Worm (Caenorhabditis elegans) whole organism, L4 larva: ENCODE measurements around the gene flp-12.
A peak's percentile ranks its signal among the peaks of the same experiment; 100 is the strongest.

ENCODE experiments used
- F10B5.3 ChIP-seq: sonication (generic microtip); optimal IDR thresholded peaks from 2 replicates; lab custom pipeline; 2016; ENCODE audit warnings: mild to moderate bottlenecking, missing genetic modification characterization, missing compliant biosample characterization
- F26F4.8 ChIP-seq: fragments of 200-800 bp; sonication (Bioruptor generic); conservative IDR thresholded peaks from 2 replicates; pipeline ENCODE4 v1.3.6; 2022; ENCODE audit warnings: missing genetic modification characterization, missing compliant biosample characterization
- T20F7.1 ChIP-seq: fragments of 200-800 bp; sonication (Bioruptor generic); optimal IDR thresholded peaks from 2 replicates; lab custom pipeline; 2018; ENCODE audit warnings: mild to moderate bottlenecking, missing genetic modification characterization, missing compliant biosample characterization
- T26A8.4 ChIP-seq: fragments of 200-800 bp; sonication (Bioruptor generic); IDR thresholded peaks from 2 replicates; pipeline ENCODE4 v1.3.6; 2022; ENCODE audit warnings: missing genetic modification characterization, missing compliant biosample characterization
- Y75B8A.6 ChIP-seq: fragments of 200-800 bp; sonication (Bioruptor generic); IDR thresholded peaks from 2 replicates; pipeline ENCODE4 v1.3.6; 2022; ENCODE audit warnings: missing genetic modification reagents, missing genetic modification characterization, missing compliant biosample characterization
- ZK546.5 ChIP-seq, 2 experiments: sonication (generic microtip); optimal IDR thresholded peaks; 2 replicates each; lab custom pipeline; 2017; ENCODE audit warnings: missing biosample characterization in 2 of 2, missing genetic modification characterization in 2 of 2
- aha-1 ChIP-seq: fragments of 150-350 bp; peaks from one replicate; lab custom pipeline; 2014; ENCODE audit warnings: missing biosample characterization, missing genetic modification characterization
- aly-2 ChIP-seq: sonication (generic microtip); optimal IDR thresholded peaks from 2 replicates; lab custom pipeline; 2018; ENCODE audit warnings: missing biosample characterization, missing genetic modification characterization
- ama-1 ChIP-seq: fragments of 150-350 bp; optimal IDR thresholded peaks from 2 replicates; lab custom pipeline; 2014; ENCODE audit warnings: inconsistent platforms, mixed read lengths
- ceh-82 ChIP-seq: sonication (generic microtip); optimal IDR thresholded peaks from 2 replicates; lab custom pipeline; 2017; ENCODE audit warnings: missing biosample characterization, missing genetic modification characterization
- ces-1 ChIP-seq: fragments of 150-350 bp; sonication (generic microtip); optimal IDR thresholded peaks from 4 replicates; lab custom pipeline; 2014; ENCODE audit warnings: missing biosample characterization, missing genetic modification reagents, missing genetic modification characterization
- daf-16 ChIP-seq, 3 experiments: sonication (generic microtip); optimal IDR thresholded peaks; 2 replicates each; lab custom pipeline; 2016 to 2017; ENCODE audit warnings: missing genetic modification characterization in 3 of 3, missing genetic modification reagents in 3 of 3, mild to moderate bottlenecking in 2 of 3, missing compliant biosample characterization in 2 of 3, missing biosample characterization in 1 of 3, moderate library complexity in 1 of 3
- daf-8 ChIP-seq: fragments of 200-800 bp; sonication (Bioruptor generic); IDR thresholded peaks from 2 replicates; pipeline ENCODE4 v1.3.6; 2022; ENCODE audit warnings: missing genetic modification characterization, missing compliant biosample characterization
- dmd-8 ChIP-seq: fragments of 200-800 bp; sonication (Bioruptor generic); IDR thresholded peaks from 2 replicates; pipeline ENCODE4 v1.3.6; 2022; ENCODE audit warnings: missing genetic modification characterization, missing compliant biosample characterization
- dve-1 ChIP-seq: sonication (generic microtip); optimal IDR thresholded peaks from 2 replicates; lab custom pipeline; 2017; ENCODE audit warnings: antibody characterized with exemption, mild to moderate bottlenecking, missing genetic modification characterization, missing compliant biosample characterization; ENCODE audit not compliant: insufficient read depth
- egl-27 ChIP-seq: sonication (generic microtip); optimal IDR thresholded peaks from 3 replicates; lab custom pipeline; 2017; ENCODE audit warnings: missing biosample characterization, missing genetic modification reagents, missing genetic modification characterization
- egl-43 ChIP-seq: fragments of 200-800 bp; sonication (Bioruptor generic); IDR thresholded peaks from 2 replicates; pipeline ENCODE4 v1.3.6; 2022; ENCODE audit warnings: missing genetic modification reagents, missing genetic modification characterization, missing compliant biosample characterization
- fkh-10 ChIP-seq: fragments of 150-350 bp; optimal IDR thresholded peaks from 2 replicates; lab custom pipeline; 2014; ENCODE audit warnings: missing biosample characterization, missing genetic modification reagents, missing genetic modification characterization
- gei-8 ChIP-seq: fragments of 200-800 bp; sonication (Bioruptor generic); optimal IDR thresholded peaks from 2 replicates; lab custom pipeline; 2018; ENCODE audit warnings: mild to moderate bottlenecking, missing genetic modification characterization, missing compliant biosample characterization
- hif-1 ChIP-seq, 2 experiments: sonication (generic microtip); optimal IDR thresholded peaks; 2 replicates each; lab custom pipeline; 2016 to 2017; ENCODE audit warnings: missing compliant biosample characterization in 2 of 2, missing genetic modification characterization in 2 of 2, missing genetic modification reagents in 2 of 2, missing genotype in 2 of 2, mild to moderate bottlenecking in 1 of 2
- hlh-11 ChIP-seq: fragments of 200-800 bp; sonication (Bioruptor generic); optimal IDR thresholded peaks from 2 replicates; lab custom pipeline; 2018; ENCODE audit warnings: mild to moderate bottlenecking, missing genetic modification characterization, missing compliant biosample characterization
- hlh-30 ChIP-seq: sonication (generic microtip); optimal IDR thresholded peaks from 2 replicates; lab custom pipeline; 2017; ENCODE audit warnings: antibody characterized with exemption, mild to moderate bottlenecking, missing genetic modification characterization, missing compliant biosample characterization; ENCODE audit not compliant: insufficient read depth
- hmg-1.1 ChIP-seq: fragments of 200-800 bp; sonication (Bioruptor generic); IDR thresholded peaks from 2 replicates; pipeline ENCODE4 v1.3.6; 2022; ENCODE audit warnings: missing genetic modification reagents, missing genetic modification characterization, missing compliant biosample characterization
- jun-1 ChIP-seq: fragments of 150-350 bp; optimal IDR thresholded peaks from 2 replicates; lab custom pipeline; 2014; ENCODE audit warnings: missing biosample characterization, missing genetic modification reagents, missing genetic modification characterization
- lin-13 ChIP-seq: fragments of 150-350 bp; optimal IDR thresholded peaks from 2 replicates; lab custom pipeline; 2014; ENCODE audit warnings: missing biosample characterization, missing genetic modification reagents, missing genetic modification characterization
- lin-15B ChIP-seq: fragments of 150-350 bp; sonication (generic microtip); optimal IDR thresholded peaks from 3 replicates; lab custom pipeline; 2014; ENCODE audit warnings: missing biosample characterization, missing genetic modification characterization
- madf-9 ChIP-seq: fragments of 200-800 bp; sonication (Bioruptor generic); conservative IDR thresholded peaks from 2 replicates; pipeline ENCODE4 v1.3.6; 2022; ENCODE audit warnings: missing genetic modification reagents, missing genetic modification characterization, missing compliant biosample characterization
- mdl-1 ChIP-seq, 2 experiments: fragments of 150-350 bp in 1 of 2; sonication (generic microtip) in 1 of 2; optimal IDR thresholded peaks; 2 replicates each; lab custom pipeline; 2014 to 2017; ENCODE audit warnings: missing biosample characterization in 2 of 2, missing genetic modification characterization in 2 of 2
- mxl-3 ChIP-seq: fragments of 200-800 bp; sonication (Bioruptor generic); optimal IDR thresholded peaks from 2 replicates; lab custom pipeline; 2018; ENCODE audit warnings: mild to moderate bottlenecking, missing genetic modification characterization, missing compliant biosample characterization
- nhr-10 ChIP-seq: fragments of 150-350 bp; optimal IDR thresholded peaks from 2 replicates; lab custom pipeline; 2014; ENCODE audit warnings: missing biosample characterization, missing genetic modification characterization
- nhr-102 ChIP-seq: sonication (generic microtip); optimal IDR thresholded peaks from 2 replicates; lab custom pipeline; 2016; ENCODE audit warnings: mild to moderate bottlenecking, missing genetic modification characterization, moderate library complexity, missing compliant biosample characterization
- nhr-237 ChIP-seq: sonication (generic microtip); optimal IDR thresholded peaks from 2 replicates; lab custom pipeline; 2017; ENCODE audit warnings: missing biosample characterization, missing genetic modification characterization
- nhr-25 ChIP-seq: sonication (generic microtip); optimal IDR thresholded peaks from 2 replicates; lab custom pipeline; 2017; ENCODE audit warnings: missing genetic modification characterization, mild to moderate bottlenecking, missing compliant biosample characterization, antibody characterized with exemption, moderate library complexity, borderline replicate concordance; ENCODE audit not compliant: insufficient read depth
- nhr-28 ChIP-seq: fragments of 150-350 bp; optimal IDR thresholded peaks from 2 replicates; lab custom pipeline; 2014; ENCODE audit warnings: missing biosample characterization, missing genetic modification characterization
- nhr-41 ChIP-seq: fragments of 200-800 bp; sonication (Bioruptor generic); IDR thresholded peaks from 2 replicates; pipeline ENCODE4 v1.3.6; 2022; ENCODE audit warnings: missing genetic modification reagents, missing genetic modification characterization, missing compliant biosample characterization
- nhr-48 ChIP-seq: sonication (generic microtip); optimal IDR thresholded peaks from 2 replicates; lab custom pipeline; 2016; ENCODE audit warnings: mild to moderate bottlenecking, missing genetic modification characterization, missing compliant biosample characterization
- nhr-77 ChIP-seq: fragments of 150-350 bp; optimal IDR thresholded peaks from 2 replicates; lab custom pipeline; 2014; ENCODE audit warnings: missing biosample characterization, missing genetic modification characterization
- pha-4 ChIP-seq, 2 experiments: fragments of 150-350 bp in 1 of 2; fragments of 200-800 bp in 1 of 2; sonication (Bioruptor generic) in 1 of 2; IDR thresholded peaks in 1 of 2; optimal IDR thresholded peaks in 1 of 2; 2 replicates each; pipeline versions ENCODE4 v1.3.6 to Lab custom; 2014 to 2022; ENCODE audit warnings: missing genetic modification characterization in 2 of 2, missing genetic modification reagents in 2 of 2, missing biosample characterization in 1 of 2, missing compliant biosample characterization in 1 of 2
- php-3 ChIP-seq: fragments of 200-800 bp; sonication (Bioruptor generic); IDR thresholded peaks from 2 replicates; pipeline ENCODE4 v1.3.6; 2022; ENCODE audit warnings: missing genetic modification reagents, missing genetic modification characterization, missing compliant biosample characterization
- pqm-1 ChIP-seq: sonication (generic microtip); optimal IDR thresholded peaks from 2 replicates; lab custom pipeline; 2017; ENCODE audit warnings: missing biosample characterization, missing genetic modification characterization
- saeg-2 ChIP-seq: fragments of 200-800 bp; sonication (Bioruptor generic); IDR thresholded peaks from 2 replicates; pipeline ENCODE4 v1.3.6; 2022; ENCODE audit warnings: missing genetic modification reagents, missing genetic modification characterization, missing compliant biosample characterization
- sdz-12 ChIP-seq: fragments of 200-800 bp; sonication (Bioruptor generic); optimal IDR thresholded peaks from 2 replicates; lab custom pipeline; 2018; ENCODE audit warnings: mild to moderate bottlenecking, missing genetic modification characterization, missing compliant biosample characterization
- tag-97 ChIP-seq: fragments of 200-800 bp; sonication (Bioruptor generic); IDR thresholded peaks from 2 replicates; pipeline ENCODE4 v1.3.6; 2022; ENCODE audit warnings: missing genetic modification characterization, missing compliant biosample characterization
- tra-1 ChIP-seq: fragments of 200-800 bp; sonication (Bioruptor generic); IDR thresholded peaks from 2 replicates; pipeline ENCODE4 v1.3.6; 2022; ENCODE audit warnings: missing genetic modification reagents, missing genetic modification characterization, missing compliant biosample characterization
- unc-62 ChIP-seq, 3 experiments: fragments of 150-350 bp in 1 of 3; sonication (generic microtip); optimal IDR thresholded peaks in 2 of 3; peaks in 1 of 3; 1 replicate in 1 of 3; 2 replicates in 2 of 3; lab custom pipeline; 2014 to 2017; ENCODE audit warnings: missing biosample characterization in 3 of 3, missing genetic modification characterization in 3 of 3, missing genetic modification reagents in 3 of 3, missing genotype in 1 of 3
- zag-1 ChIP-seq: fragments of 150-350 bp; optimal IDR thresholded peaks from 2 replicates; lab custom pipeline; 2014; ENCODE audit warnings: missing biosample characterization, missing genetic modification characterization
- zfp-2 ChIP-seq: sonication (generic microtip); optimal IDR thresholded peaks from 2 replicates; lab custom pipeline; 2016; ENCODE audit warnings: mild to moderate bottlenecking, missing genetic modification characterization, missing compliant biosample characterization
- zip-11 ChIP-seq: fragments of 200-800 bp; sonication (Bioruptor generic); IDR thresholded peaks from 2 replicates; pipeline ENCODE4 v1.3.6; 2022; ENCODE audit warnings: missing genetic modification characterization, missing compliant biosample characterization
- zip-2 ChIP-seq: fragments of 150-350 bp; optimal IDR thresholded peaks from 2 replicates; lab custom pipeline; 2014; ENCODE audit warnings: missing biosample characterization, missing genetic modification characterization

The flp-12 gene

DNA sequence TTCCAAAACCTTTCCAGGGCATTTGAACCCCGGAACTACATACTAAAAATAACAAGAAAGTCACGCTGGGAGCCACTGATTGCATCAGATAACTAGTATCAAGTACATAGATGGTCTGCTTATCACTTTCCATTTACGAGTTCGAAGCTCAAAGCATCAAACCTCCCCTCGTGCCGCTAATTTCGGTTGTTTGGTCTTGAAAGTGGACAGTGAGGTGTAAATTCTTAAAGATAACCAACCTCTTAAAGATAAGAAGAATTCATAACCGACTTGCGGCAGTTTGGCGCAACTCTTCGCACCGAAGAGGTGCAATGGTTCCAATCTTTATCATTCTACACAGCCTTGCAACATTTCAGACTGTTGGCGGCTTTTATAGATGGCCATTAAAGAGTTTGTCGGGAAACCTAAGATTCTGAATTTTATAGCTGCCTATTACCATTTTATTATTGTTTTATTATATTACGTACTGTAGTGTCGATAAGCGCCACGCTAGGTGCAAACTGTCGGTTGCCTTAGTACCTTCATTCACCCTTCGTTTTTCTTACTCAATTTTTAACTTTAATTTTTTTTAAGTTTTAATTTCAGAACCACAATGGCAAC, 27.3 kb downstream of the flp-12 start, which contains the start of gene amt-4:
Gene amt-4 (plus strand): TSS at position 586 of the 600 bp plus-strand sequence.
- TF ChIP-seq zfp-2 (tag; lab: Kevin White, UChicago), result no peak
- no peak for TF ChIP-seq ZK546.5 (tag; optimal IDR thresholded peaks at IDR 0.05; lab: Kevin White, UChicago)
- TF ChIP-seq saeg-2 (GFP tag; lab: Robert Waterston, UW), result no peak
- peak in 1 of 2 experiments; percentile 86 for TF ChIP-seq mdl-1 (tag; optimal IDR thresholded peaks at IDR 0.05; lab: Kevin White, UChicago)
- TF ChIP-seq dmd-8 (GFP tag; lab: Robert Waterston, UW), result no peak
- no peak for TF ChIP-seq lin-15B (tag; lab: Kevin White, UChicago)
- TF ChIP-seq zip-2, result no peak
- TF ChIP-seq pqm-1 (tag; lab: Kevin White, UChicago), result peak; percentile 92
- TF ChIP-seq egl-27 (tag; lab: Kevin White, UChicago), result no peak
- no peak for TF ChIP-seq mxl-3 (GFP tag; lab: Kevin White, UChicago)
- no peak for TF ChIP-seq egl-43 (GFP tag; lab: Robert Waterston, UW)
- peak; percentile 45 for TF ChIP-seq nhr-10 (tag; lab: Kevin White, UChicago)
- no peak for TF ChIP-seq unc-62 (GFP tag; optimal IDR thresholded peaks at IDR 0.05 in 1 of 2; lab: Kevin White, UChicago)
- TF ChIP-seq unc-62 (tag; optimal IDR thresholded peaks at IDR 0.05; lab: Kevin White, UChicago), result no peak
- TF ChIP-seq tag-97 (GFP tag; lab: Robert Waterston, UW), result no peak
- TF ChIP-seq Y75B8A.6 (GFP tag; lab: Robert Waterston, UW), result no peak
- peak; percentile 90 for TF ChIP-seq nhr-77 (tag; lab: Kevin White, UChicago)
- TF ChIP-seq daf-16 (GFP tag; optimal IDR thresholded peaks at IDR 0.05; lab: Kevin White, UChicago), result no peak
- TF ChIP-seq daf-16 (tag; optimal IDR thresholded peaks at IDR 0.05; lab: Kevin White, UChicago), result peak; percentile 88
- TF ChIP-seq nhr-237 (tag; lab: Kevin White, UChicago), result no peak
- no peak for TF ChIP-seq jun-1
- TF ChIP-seq nhr-28, result peak; percentile 87
- TF ChIP-seq php-3 (GFP tag; lab: Robert Waterston, UW), result peak; percentile 99
- TF ChIP-seq nhr-41, result no peak
- TF ChIP-seq hlh-11 (tag; lab: Kevin White, UChicago), result peak; percentile 85
- TF ChIP-seq nhr-102 (tag; lab: Kevin White, UChicago), result peak; percentile 61
- no peak for TF ChIP-seq gei-8 (GFP tag; lab: Kevin White, UChicago)
- TF ChIP-seq zip-11 (GFP tag; lab: Robert Waterston, UW), result no peak
- no peak for TF ChIP-seq hmg-1.1
- TF ChIP-seq nhr-48 (tag; lab: Kevin White, UChicago), result peak; percentile 90
- TF ChIP-seq lin-13 (GFP tag; lab: Kevin White, UChicago), result no peak
- TF ChIP-seq hif-1 (tag; optimal IDR thresholded peaks at IDR 0.05; lab: Kevin White, UChicago), result no peak
- no peak for TF ChIP-seq pha-4 (GFP tag; IDR thresholded peaks at IDR 0.05; lab: Robert Waterston, UW)
- TF ChIP-seq pha-4 (tag; optimal IDR thresholded peaks at IDR 0.05; lab: Kevin White, UChicago), result no peak
- TF ChIP-seq fkh-10 (GFP tag; lab: Kevin White, UChicago), result no peak
- TF ChIP-seq ceh-82 (tag; lab: Kevin White, UChicago), result no peak
- TF ChIP-seq F26F4.8 (GFP tag; lab: Robert Waterston, UW), result no peak
- no peak for TF ChIP-seq ama-1 (lab: Kevin White, UChicago)
- no peak for TF ChIP-seq ces-1 (GFP tag; lab: Kevin White, UChicago)
- TF ChIP-seq tra-1, result peak; percentile 48; the same call in 1 of the 2 replicates
- no peak for TF ChIP-seq T26A8.4 (GFP tag; lab: Robert Waterston, UW)
- TF ChIP-seq aly-2 (tag; lab: Kevin White, UChicago), result no peak
- TF ChIP-seq dve-1 (tag; lab: Kevin White, UChicago), result peak; percentile 83
- TF ChIP-seq F10B5.3 (tag; lab: Kevin White, UChicago), result no peak
- TF ChIP-seq sdz-12, result no peak
- TF ChIP-seq nhr-25 (tag; lab: Kevin White, UChicago), result no peak
- TF ChIP-seq hlh-30 (tag; lab: Kevin White, UChicago), result peak; percentile 52
- TF ChIP-seq aha-1 (tag; lab: Kevin White, UChicago), result peak; percentile 84
- TF ChIP-seq zag-1 (tag; lab: Kevin White, UChicago), result no peak
- no peak for TF ChIP-seq daf-8 (GFP tag; lab: Robert Waterston, UW)
- no peak for TF ChIP-seq T20F7.1 (GFP tag; lab: Kevin White, UChicago)
- no peak for TF ChIP-seq madf-9 (GFP tag; lab: Robert Waterston, UW)
